Fruit fly (Drosophila melanogaster): ENCODE measurements around the gene CG34280.

Gene CG34280

dm6 chr3R:17402434-17402833, 1.1 kb downstream of the CG34280 start, which contains the start of gene Sur-8 (continued):
- TF ChIP-seq HmgD (GFP tag; optimal IDR thresholded peaks at IDR 0.05) (peak; percentile 46), wor (GFP tag; IDR thresholded peaks at IDR 0.05) (peak; percentile 29), CG17385 (GFP tag; optimal IDR thresholded peaks at IDR 0.05) (peak; percentile 35), nerfin-2 (GFP tag; IDR thresholded peaks at IDR 0.05; ENCODE audit: partially characterized antibody) (no peak), Ssrp (tag; optimal IDR thresholded peaks at IDR 0.05) (no peak), az2 (GFP tag; optimal IDR thresholded peaks at IDR 0.05) (peak; percentile 76), run (tag; optimal IDR thresholded peaks at IDR 0.05) (no peak), CG8944 (GFP tag; optimal IDR thresholded peaks at IDR 0.05) (peak; percentile 69), org-1 (GFP tag; optimal IDR thresholded peaks at IDR 0.05) (peak; percentile 24), CG32772 (GFP tag; IDR thresholded peaks at IDR 0.05) (peak; percentile 29; the same call in 1 of the 2 replicates), ab (GFP tag; optimal IDR thresholded peaks at IDR 0.05) (no peak), CG12769 (tag; optimal IDR thresholded peaks at IDR 0.05) (peak; percentile 64), HHEX (GFP tag; optimal IDR thresholded peaks at IDR 0.05) (peak; percentile 71), Aef1 (GFP tag; IDR thresholded peaks at IDR 0.05) (peak; percentile 50; the same call in 1 of the 3 replicates), CG33213 (GFP tag; optimal IDR thresholded peaks at IDR 0.05) (peak; percentile 67), CG12236 (GFP tag; optimal IDR thresholded peaks at IDR 0.05) (no peak), nmo (GFP tag; optimal IDR thresholded peaks at IDR 0.05) (peak; percentile 44), toy (GFP tag; IDR thresholded peaks at IDR 0.05) (peak; percentile 21; the same call in 1 of the 2 replicates), CG14667 (GFP tag; IDR thresholded peaks at IDR 0.05) (peak; percentile 41; the same call in 1 of the 2 replicates), fd3F (GFP tag; optimal IDR thresholded peaks at IDR 0.05) (peak; percentile 29), CG16863 (GFP tag; optimal IDR thresholded peaks at IDR 0.05) (peak; percentile 65), croc (GFP tag; conservative IDR thresholded peaks at IDR 0.05) (peak; percentile 26; the same call in 1 of the 3 replicates), E2f2 (GFP tag; IDR thresholded peaks at IDR 0.05) (peak; percentile 49; the same call in 1 of the 2 replicates), CG10321 (GFP tag; IDR thresholded peaks at IDR 0.05) (no peak), sima (GFP tag; optimal IDR thresholded peaks at IDR 0.05) (no peak), CG6765 (GFP tag; optimal IDR thresholded peaks at IDR 0.05) (peak; percentile 63), CG9932 (GFP tag; IDR thresholded peaks at IDR 0.05) (peak; percentile 82), fu2 (GFP tag; optimal IDR thresholded peaks at IDR 0.05) (peak; percentile 27), Dbx (GFP tag; IDR thresholded peaks at IDR 0.05) (peak; percentile 84), Gsc (GFP tag; IDR thresholded peaks at IDR 0.05) (no peak), NfI (GFP tag; optimal IDR thresholded peaks at IDR 0.05) (peak; percentile 67), Ada2b (GFP tag; IDR thresholded peaks at IDR 0.05) (peak; percentile 69), Elba2 (GFP tag; optimal IDR thresholded peaks at IDR 0.05) (no peak), vvl (GFP tag; IDR thresholded peaks at IDR 0.05) (peak; percentile 76; the same call in 1 of the 2 replicates), Atf-2 (GFP tag; optimal IDR thresholded peaks at IDR 0.05) (peak; percentile 65), row (GFP tag; IDR thresholded peaks at IDR 0.05) (0 out of 3 replicates have a peak, but pooled peaks have one; percentile 22), pnt (GFP tag; optimal IDR thresholded peaks at IDR 0.05) (peak; percentile 65), CG1647 (GFP tag; optimal IDR thresholded peaks at IDR 0.05) (peak; percentile 55), ftz-f1 (GFP tag; optimal IDR thresholded peaks at IDR 0.05) (peak; percentile 38), bab2 (GFP tag; optimal IDR thresholded peaks at IDR 0.05) (peak; percentile 70), CG18599 (GFP tag; optimal IDR thresholded peaks at IDR 0.05) (peak; percentile 47), Taf1 (GFP tag; IDR thresholded peaks at IDR 0.05) (0 out of 2 replicates have a peak, but pooled peaks have one; percentile 27), CG3281 (GFP tag; optimal IDR thresholded peaks at IDR 0.05) (peak; percentile 21), pzg (GFP tag; optimal IDR thresholded peaks at IDR 0.05) (peak; percentile 35), CG17359 (tag; optimal IDR thresholded peaks at IDR 0.05) (peak; percentile 53), Vsx1 (GFP tag; optimal IDR thresholded peaks at IDR 0.05) (peak; percentile 3), caup (GFP tag; optimal IDR thresholded peaks at IDR 0.05; ENCODE audit: severe bottlenecking) (peak; percentile 77), Hr51 (GFP tag; optimal IDR thresholded peaks at IDR 0.05) (peak in 1 of 2 experiments; percentile 17), CG8388 (GFP tag; optimal IDR thresholded peaks at IDR 0.05) (peak; percentile 7), peb (GFP tag; IDR thresholded peaks at IDR 0.05) (no peak), phol (tag; optimal IDR thresholded peaks at IDR 0.05) (no peak)
